Worm (Caenorhabditis elegans) whole organism, mixed stage, embryonic: ENCODE results near the gene srv-22.

ENCODE experiments used
- mep-1 ChIP-seq: fragments of 150-350 bp; optimal IDR thresholded peaks from 2 replicates; lab custom pipeline; 2017; ENCODE audit warnings: missing biosample characterization, missing genetic modification reagents, missing genetic modification characterization, inconsistent platforms
- nhr-12 ChIP-seq: fragments of 150-350 bp; optimal IDR thresholded peaks from 2 replicates; lab custom pipeline; 2014; ENCODE audit warnings: missing biosample characterization, missing genetic modification characterization
- nhr-237 ChIP-seq: fragments of 150-350 bp; optimal IDR thresholded peaks from 2 replicates; lab custom pipeline; 2014; ENCODE audit warnings: missing biosample characterization, missing genetic modification characterization
- pha-4 ChIP-seq: fragments of 150-350 bp; optimal IDR thresholded peaks from 2 replicates; lab custom pipeline; 2018; ENCODE audit warnings: missing biosample characterization, missing genetic modification reagents, missing genetic modification characterization
- unc-39 ChIP-seq: fragments of 150-350 bp; optimal IDR thresholded peaks from 2 replicates; lab custom pipeline; 2014; ENCODE audit warnings: missing biosample characterization, missing genetic modification characterization
- unc-62 ChIP-seq: fragments of 150-350 bp; optimal IDR thresholded peaks from 2 replicates; lab custom pipeline; 2014; ENCODE audit warnings: missing biosample characterization, missing genetic modification reagents, missing genetic modification characterization

- no peak for TF ChIP-seq pha-4 (tag; lab: Kevin White, UChicago)
- TF ChIP-seq unc-39 (tag; lab: Kevin White, UChicago) = no peak
- TF ChIP-seq unc-62 = no peak
- no peak for TF ChIP-seq nhr-237 (tag; lab: Kevin White, UChicago)
- no peak for TF ChIP-seq mep-1 (tag; lab: Kevin White, UChicago)
- no peak for TF ChIP-seq nhr-12 (tag; lab: Kevin White, UChicago)
These were observed 13.9 kb downstream of the srv-22 start, which contains the start of gene spe-27 for ce11 chrIV:5865818-5866217.
